Fruit fly (Drosophila melanogaster) whole organism, wandering third instar larva: ENCODE measurements around the gene CG7330.
A peak's percentile ranks its signal among the peaks of the same experiment; 100 is the strongest.

ENCODE experiments used
- Abd-B ChIP-seq: fragments of >200 bp; optimal IDR thresholded peaks from 2 replicates; lab custom pipeline; 2017; ENCODE audit warnings: missing biosample characterization, missing genetic modification characterization
- CG32264 ChIP-seq: fragments of 200-800 bp; sonication (Bioruptor generic); optimal IDR thresholded peaks from 2 replicates; lab custom pipeline; 2016; ENCODE audit warnings: missing biosample characterization, missing genetic modification characterization
- CG9705 ChIP-seq: fragments of 200-800 bp; sonication (Bioruptor generic); optimal IDR thresholded peaks from 2 replicates; lab custom pipeline; 2018; ENCODE audit warnings: missing biosample characterization, mild to moderate bottlenecking, missing genetic modification characterization
- CrebA ChIP-seq: fragments of 200-800 bp; sonication (Bioruptor generic); optimal IDR thresholded peaks from 2 replicates; lab custom pipeline; 2016; ENCODE audit warnings: missing biosample characterization, mild to moderate bottlenecking, missing genetic modification characterization, borderline replicate concordance
- Dfd ChIP-seq: fragments of >200 bp; optimal IDR thresholded peaks from 2 replicates; lab custom pipeline; 2017; ENCODE audit warnings: missing biosample characterization, missing genetic modification characterization
- Dif ChIP-seq: fragments of 200-275, 200-300 bp; sonication (Bioruptor generic); optimal IDR thresholded peaks from 2 replicates; lab custom pipeline; 2018; ENCODE audit warnings: missing biosample characterization, missing genetic modification characterization; ENCODE audit not compliant: partially characterized antibody
- GATAd ChIP-seq: sonication (Bioruptor generic); optimal IDR thresholded peaks from 2 replicates; lab custom pipeline; 2016; ENCODE audit warnings: missing biosample characterization, missing genetic modification characterization
- HLH106 ChIP-seq: fragments of 200-800 bp; optimal IDR thresholded peaks from 3 replicates; lab custom pipeline; 2019; ENCODE audit warnings: missing biosample characterization, mild to moderate bottlenecking, missing genetic modification characterization, moderate library complexity
- Hnf4 ChIP-seq: fragments of 200-800 bp; sonication (Bioruptor generic); optimal IDR thresholded peaks from 2 replicates; lab custom pipeline; 2016; ENCODE audit warnings: missing biosample characterization, mild to moderate bottlenecking, missing genetic modification characterization
- Hr78 ChIP-seq: fragments of >200 bp; optimal IDR thresholded peaks from 2 replicates; lab custom pipeline; 2017; ENCODE audit warnings: missing biosample characterization, missing genetic modification characterization
- Hr83 ChIP-seq: fragments of 200-300 bp; sonication (Bioruptor generic); optimal IDR thresholded peaks from 2 replicates; lab custom pipeline; 2016; ENCODE audit warnings: missing biosample characterization, mild to moderate bottlenecking, missing genetic modification characterization, moderate library complexity; ENCODE audit not compliant: poor library complexity, severe bottlenecking
- Jra ChIP-seq: sonication (Bioruptor generic); optimal IDR thresholded peaks from 2 replicates; lab custom pipeline; 2016; ENCODE audit warnings: missing biosample characterization, missing genetic modification characterization
- Mio ChIP-seq: sonication (Bioruptor generic); optimal IDR thresholded peaks from 2 replicates; lab custom pipeline; 2016; ENCODE audit warnings: missing biosample characterization, missing genetic modification characterization
- Myc ChIP-seq: fragments of >200 bp; optimal IDR thresholded peaks from 2 replicates; lab custom pipeline; 2017
- N ChIP-seq: fragments of >200 bp; optimal IDR thresholded peaks from 2 replicates; lab custom pipeline; 2018; ENCODE audit warnings: missing biosample characterization, missing external identifiers, missing genetic modification characterization
- OdsH ChIP-seq: fragments of 200-800 bp; sonication (Bioruptor generic); optimal IDR thresholded peaks from 2 replicates; lab custom pipeline; 2016; ENCODE audit warnings: missing biosample characterization, mild to moderate bottlenecking, missing genetic modification characterization
- Rel ChIP-seq, 2 experiments: fragments of 200-800 bp; sonication (Bioruptor generic) in 1 of 2; optimal IDR thresholded peaks; 2 replicates in 1 of 2; 3 replicates in 1 of 2; lab custom pipeline; 2016 to 2019; ENCODE audit warnings: mild to moderate bottlenecking in 2 of 2, missing biosample characterization in 2 of 2, missing genetic modification characterization in 2 of 2, moderate library complexity in 1 of 2
- Sp1 ChIP-seq: fragments of 200-800 bp; sonication (Bioruptor generic); optimal IDR thresholded peaks from 3 replicates; lab custom pipeline; 2019; ENCODE audit warnings: missing biosample characterization, mild to moderate bottlenecking, missing genetic modification characterization, moderate library complexity
- Vsx2 ChIP-seq: fragments of 200-300, 225-300 bp; sonication (Bioruptor generic); optimal IDR thresholded peaks from 2 replicates; lab custom pipeline; 2018; ENCODE audit warnings: missing biosample characterization, missing genetic modification characterization; ENCODE audit not compliant: partially characterized antibody
- br ChIP-seq: fragments of 200-800 bp; sonication (Bioruptor generic); optimal IDR thresholded peaks from 2 replicates; lab custom pipeline; 2016; ENCODE audit warnings: missing biosample characterization, missing genetic modification characterization
- brk ChIP-seq: fragments of 200-800 bp; sonication (Bioruptor generic); optimal IDR thresholded peaks from 2 replicates; lab custom pipeline; 2016; ENCODE audit warnings: missing biosample characterization, mild to moderate bottlenecking, missing genetic modification characterization
- dl ChIP-seq, 2 experiments: fragments of 175-275, 200-275 bp in 1 of 2; fragments of 200-275 bp in 1 of 2; sonication (Bioruptor generic); optimal IDR thresholded peaks; lab custom pipeline; 2018; ENCODE audit warnings: mild to moderate bottlenecking in 2 of 2, missing biosample characterization in 2 of 2, missing genetic modification characterization in 2 of 2, moderate library complexity in 2 of 2; ENCODE audit not compliant: partially characterized antibody in 2 of 2, insufficient read depth in 1 of 2
- dmrt93B ChIP-seq: fragments of 200-800 bp; sonication (Bioruptor generic); optimal IDR thresholded peaks from 2 replicates; lab custom pipeline; 2018; ENCODE audit warnings: missing biosample characterization, mild to moderate bottlenecking, missing genetic modification characterization
- dsf ChIP-seq: sonication (Bioruptor generic); optimal IDR thresholded peaks from 2 replicates; lab custom pipeline; 2016; ENCODE audit warnings: missing biosample characterization, missing genetic modification characterization, borderline replicate concordance
- ey ChIP-seq: fragments of 200-800 bp; sonication (Bioruptor generic); optimal IDR thresholded peaks from 2 replicates; lab custom pipeline; 2016; ENCODE audit warnings: missing biosample characterization, missing genetic modification characterization
- foxo ChIP-seq, 2 experiments: fragments of 200-800 bp; sonication (Bioruptor generic); optimal IDR thresholded peaks; 2 replicates in 1 of 2; 3 replicates in 1 of 2; lab custom pipeline; 2016 to 2017; ENCODE audit warnings: missing biosample characterization in 2 of 2, missing genetic modification characterization in 2 of 2
- fru ChIP-seq: fragments of 200-800 bp; sonication (Bioruptor generic); optimal IDR thresholded peaks from 3 replicates; lab custom pipeline; 2016; ENCODE audit warnings: missing biosample characterization, mild to moderate bottlenecking, missing genetic modification characterization
- h ChIP-seq: fragments of 200-800 bp; sonication (Bioruptor generic); optimal IDR thresholded peaks from 3 replicates; lab custom pipeline; 2016; ENCODE audit warnings: missing biosample characterization, mild to moderate bottlenecking, missing genetic modification characterization
- jim ChIP-seq: fragments of 175-275, 200-325 bp; sonication (Bioruptor generic); optimal IDR thresholded peaks from 2 replicates; lab custom pipeline; 2016; ENCODE audit warnings: missing biosample characterization, mild to moderate bottlenecking, missing genetic modification characterization
- lola ChIP-seq: fragments of >200 bp; optimal IDR thresholded peaks from 2 replicates; lab custom pipeline; 2017; ENCODE audit warnings: missing biosample characterization, missing genetic modification characterization
- pan ChIP-seq: fragments of >200 bp; optimal IDR thresholded peaks from 2 replicates; lab custom pipeline; 2017
- psq ChIP-seq: fragments of 200-800 bp; sonication (Bioruptor generic); optimal IDR thresholded peaks from 3 replicates; lab custom pipeline; 2017; ENCODE audit warnings: missing biosample characterization, mild to moderate bottlenecking, missing genetic modification characterization, moderate library complexity
- rgr ChIP-seq: fragments of 200-800 bp; sonication (Bioruptor generic); optimal IDR thresholded peaks from 3 replicates; lab custom pipeline; 2016; ENCODE audit warnings: missing biosample characterization, mild to moderate bottlenecking, missing genetic modification characterization
- sage ChIP-seq: fragments of 200-800 bp; sonication (Bioruptor generic); optimal IDR thresholded peaks from 2 replicates; lab custom pipeline; 2016; ENCODE audit warnings: missing biosample characterization, mild to moderate bottlenecking, missing genetic modification characterization
- sv ChIP-seq: fragments of 200-800 bp; sonication (Bioruptor generic); optimal IDR thresholded peaks from 3 replicates; lab custom pipeline; 2016; ENCODE audit warnings: missing biosample characterization, missing genetic modification characterization
- tai ChIP-seq: sonication (Bioruptor generic); optimal IDR thresholded peaks from 2 replicates; lab custom pipeline; 2016; ENCODE audit warnings: missing biosample characterization, missing genetic modification characterization
- usp ChIP-seq: fragments of >200 bp; optimal IDR thresholded peaks from 2 replicates; lab custom pipeline; 2017; ENCODE audit warnings: missing biosample characterization, missing genetic modification characterization
- woc ChIP-seq: sonication (Bioruptor generic); optimal IDR thresholded peaks from 2 replicates; lab custom pipeline; 2016; ENCODE audit warnings: missing biosample characterization, mild to moderate bottlenecking, missing genetic modification characterization

The CG7330 gene

DNA sequence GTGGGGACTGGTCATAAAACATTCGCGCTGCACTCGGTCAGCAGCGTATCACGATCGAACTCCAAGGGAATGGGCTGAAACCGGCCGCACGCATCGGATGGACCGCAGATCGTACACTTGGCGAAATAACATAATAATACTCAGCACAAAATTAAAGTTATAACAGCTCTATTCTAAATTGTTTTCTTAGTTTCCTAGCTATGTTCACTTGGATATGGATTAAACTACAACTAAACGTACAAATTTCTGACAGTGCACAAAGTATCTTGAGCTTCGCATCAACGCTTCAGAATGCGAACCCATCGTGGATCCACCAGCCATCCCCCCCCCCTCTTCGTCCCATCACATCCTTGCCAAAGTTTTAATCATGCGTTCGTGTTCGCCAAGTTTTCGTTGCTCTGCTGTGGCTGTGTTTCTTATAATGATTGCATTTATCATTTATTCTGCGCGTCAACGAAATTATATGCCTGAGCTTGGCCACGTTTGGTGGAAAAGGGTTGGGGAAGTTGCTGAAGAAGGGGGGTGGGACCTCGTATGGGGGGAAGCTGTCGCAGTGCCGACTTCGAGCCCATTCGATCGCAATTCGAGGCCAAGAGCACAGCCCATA is 46.4 kb downstream of the CG7330 start:
- TF ChIP-seq fru (GFP tag; lab: Kevin White, UChicago): peak; percentile 98
- TF ChIP-seq CG32264 (GFP tag; lab: Kevin White, UChicago): peak; percentile 75
- TF ChIP-seq h: peak; percentile 99
- peak; percentile 97 for TF ChIP-seq psq
- no peak for TF ChIP-seq usp (GFP tag; lab: Kevin White, UChicago)
- TF ChIP-seq foxo (GFP tag; optimal IDR thresholded peaks at IDR 0.05; lab: Kevin White, UChicago): peak; percentile 69 to 97
- TF ChIP-seq dl (GFP tag; optimal IDR thresholded peaks at IDR 0.05; lab: Kevin White, UChicago; ENCODE audit: insufficient read depth in 1 of 2, partially characterized antibody in 2 of 2): no peak
- TF ChIP-seq N (GFP tag; lab: Kevin White, UChicago): no peak
- peak; percentile 2 for TF ChIP-seq Dfd
- TF ChIP-seq rgr (GFP tag; lab: Kevin White, UChicago): peak; percentile 97
- TF ChIP-seq Hr78 (GFP tag; lab: Kevin White, UChicago): no peak
- TF ChIP-seq Mio: peak; percentile 71
- peak; percentile 98 for TF ChIP-seq OdsH (GFP tag; lab: Kevin White, UChicago)
- TF ChIP-seq jim (GFP tag; lab: Kevin White, UChicago): no peak
- TF ChIP-seq Jra (GFP tag; lab: Kevin White, UChicago): peak; percentile 93
- peak; percentile 92 for TF ChIP-seq sage (GFP tag; lab: Kevin White, UChicago)
- peak; percentile 80 for TF ChIP-seq dmrt93B
- peak; percentile 97 for TF ChIP-seq Hnf4 (GFP tag; lab: Kevin White, UChicago)
- peak; percentile 94 for TF ChIP-seq brk (GFP tag; lab: Kevin White, UChicago)
- no peak for TF ChIP-seq Vsx2 (GFP tag; lab: Kevin White, UChicago)
- no peak for TF ChIP-seq Hr83 (GFP tag; lab: Kevin White, UChicago)
- TF ChIP-seq br (GFP tag; lab: Kevin White, UChicago): peak; percentile 96
- TF ChIP-seq tai (GFP tag; lab: Kevin White, UChicago): peak; percentile 96
- TF ChIP-seq CrebA (GFP tag; lab: Kevin White, UChicago): peak; percentile 80
- no peak for TF ChIP-seq lola (GFP tag; lab: Kevin White, UChicago)
- peak; percentile 84 for TF ChIP-seq dsf (GFP tag; lab: Kevin White, UChicago)
- TF ChIP-seq Dif (GFP tag; lab: Kevin White, UChicago): no peak
- TF ChIP-seq Myc (lab: Kevin White, UChicago): no peak
- TF ChIP-seq Rel (GFP tag; optimal IDR thresholded peaks at IDR 0.05; lab: Kevin White, UChicago): peak; percentile 84
- TF ChIP-seq Rel (tag; optimal IDR thresholded peaks at IDR 0.05; lab: Kevin White, UChicago): peak; percentile 80
- peak; percentile 77 for TF ChIP-seq CG9705 (GFP tag; lab: Kevin White, UChicago)
- TF ChIP-seq woc: peak; percentile 92
- peak; percentile 96 for TF ChIP-seq Sp1 (GFP tag; lab: Kevin White, UChicago)
- no peak for TF ChIP-seq sv (GFP tag; lab: Kevin White, UChicago)
- TF ChIP-seq HLH106 (tag; lab: Kevin White, UChicago): peak; percentile 97
- no peak for TF ChIP-seq pan
- TF ChIP-seq Abd-B (GFP tag; lab: Kevin White, UChicago): no peak
- TF ChIP-seq GATAd (GFP tag; lab: Kevin White, UChicago): no peak
- TF ChIP-seq ey (GFP tag; lab: Kevin White, UChicago): peak; percentile 98

DNA sequence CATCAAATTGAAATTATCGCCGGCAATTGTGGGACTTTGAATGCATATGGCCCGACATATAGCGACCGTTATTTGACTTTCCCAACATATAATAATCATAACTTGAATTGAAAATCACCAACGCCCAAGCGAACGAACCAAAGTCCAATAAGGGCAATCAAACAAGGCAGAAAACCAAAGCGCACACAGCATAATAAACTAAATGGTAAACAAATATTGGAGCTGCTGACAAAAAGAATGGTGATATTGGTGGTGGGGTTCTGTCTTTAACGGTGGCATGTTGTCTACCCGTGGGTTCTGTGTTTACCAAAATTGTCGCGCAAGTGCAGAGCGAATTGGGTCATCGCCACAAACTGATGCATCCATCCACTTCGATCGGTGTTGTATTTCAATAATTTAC is 49.4 kb downstream of the CG7330 start:
- TF ChIP-seq CrebA (GFP tag; lab: Kevin White, UChicago): no peak
- TF ChIP-seq Sp1 (GFP tag; lab: Kevin White, UChicago): no peak
- no peak for TF ChIP-seq Hr78 (GFP tag; lab: Kevin White, UChicago)
- TF ChIP-seq fru (GFP tag; lab: Kevin White, UChicago): no peak
- no peak for TF ChIP-seq dl (GFP tag; optimal IDR thresholded peaks at IDR 0.05; lab: Kevin White, UChicago; ENCODE audit: insufficient read depth in 1 of 2, partially characterized antibody in 2 of 2)
- no peak for TF ChIP-seq dmrt93B
- no peak for TF ChIP-seq psq
- no peak for TF ChIP-seq jim (GFP tag; lab: Kevin White, UChicago)
- TF ChIP-seq CG9705 (GFP tag; lab: Kevin White, UChicago): no peak
- no peak for TF ChIP-seq pan
- TF ChIP-seq OdsH (GFP tag; lab: Kevin White, UChicago): no peak
- TF ChIP-seq CG32264 (GFP tag; lab: Kevin White, UChicago): no peak
- TF ChIP-seq Dif (GFP tag; lab: Kevin White, UChicago): no peak
